Worm (Caenorhabditis elegans): ENCODE data around the gene lys-8.

DNA sequence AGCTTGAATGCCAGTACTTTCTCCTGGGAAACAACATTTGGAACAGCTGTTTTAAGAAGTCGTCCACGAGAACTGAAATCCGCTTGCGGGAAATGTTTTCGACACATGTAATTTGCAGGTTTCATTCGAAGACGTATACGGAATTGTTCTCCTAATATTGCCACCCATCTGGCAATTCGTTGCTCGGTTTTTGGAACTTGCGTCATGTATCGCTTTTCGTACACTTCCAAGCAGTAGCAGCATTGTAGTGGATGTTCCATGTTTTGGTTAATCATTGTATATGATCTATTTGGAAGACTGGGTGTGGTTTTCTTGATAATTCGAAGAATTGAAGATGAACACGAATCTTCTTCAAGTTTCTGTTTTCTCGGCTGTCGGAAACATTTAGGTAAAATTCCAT lies 1.8 kb downstream of the lys-8 start:
- no peak for TF ChIP-seq tbx-2 (tag; optimal IDR thresholded peaks at IDR 0.05)
- no peak for TF ChIP-seq lsy-2 (tag; optimal IDR thresholded peaks at IDR 0.05)
- no peak for TF ChIP-seq skn-1 (tag; optimal IDR thresholded peaks at IDR 0.05)
- no peak for TF ChIP-seq alr-1 (tag; optimal IDR thresholded peaks at IDR 0.05; ENCODE audit: borderline replicate concordance)
- TF ChIP-seq jun-1 (tag; optimal IDR thresholded peaks at IDR 0.05), result no peak
- TF ChIP-seq nhr-77 (tag; optimal IDR thresholded peaks at IDR 0.05), result no peak
- TF ChIP-seq lin-15B (tag; optimal IDR thresholded peaks at IDR 0.05), result no peak
- no peak for TF ChIP-seq dpl-1 (GFP tag; optimal IDR thresholded peaks at IDR 0.05)
- no peak for TF ChIP-seq Y116A8C.19 (tag; optimal IDR thresholded peaks at IDR 0.05; ENCODE audit: borderline replicate concordance)
- no peak for TF ChIP-seq mdl-1 (tag; optimal IDR thresholded peaks at IDR 0.05)
